Fruit fly (Drosophila melanogaster): Measurements from ENCODE around the gene Itgbn.

Gene Itgbn

DNA sequence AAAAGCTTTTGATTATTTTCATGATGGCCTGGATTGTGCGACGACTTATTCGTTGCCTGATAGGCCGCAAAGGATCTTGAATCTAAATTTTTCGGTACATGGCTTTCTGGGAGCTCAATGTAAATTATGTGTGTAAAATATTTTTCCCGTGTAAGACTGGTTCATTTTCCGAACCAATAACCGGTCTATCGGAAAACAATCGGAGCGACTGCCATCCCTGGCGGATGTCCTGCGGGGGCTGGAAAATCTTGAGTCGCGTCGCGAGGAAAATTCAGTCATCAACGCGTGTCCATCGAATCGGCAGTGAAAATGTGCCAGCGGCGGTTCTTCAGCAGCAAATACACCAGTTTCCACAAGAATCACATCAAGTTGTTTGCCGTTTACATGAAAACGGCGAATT, 51.5 kb downstream of the Itgbn start, which contains the start of the genes CG46307 and Nhe2 (continued):
- TF ChIP-seq Vsx1 (GFP tag; optimal IDR thresholded peaks at IDR 0.05) (no peak), lov (optimal IDR thresholded peaks at IDR 0.05) (no peak), lov (GFP tag; IDR thresholded peaks at IDR 0.05) (no peak), tap (tag; optimal IDR thresholded peaks at IDR 0.05) (no peak), CG32767 (GFP tag; IDR thresholded peaks at IDR 0.05) (no peak), H15 (GFP tag; IDR thresholded peaks at IDR 0.05) (no peak)

DNA sequence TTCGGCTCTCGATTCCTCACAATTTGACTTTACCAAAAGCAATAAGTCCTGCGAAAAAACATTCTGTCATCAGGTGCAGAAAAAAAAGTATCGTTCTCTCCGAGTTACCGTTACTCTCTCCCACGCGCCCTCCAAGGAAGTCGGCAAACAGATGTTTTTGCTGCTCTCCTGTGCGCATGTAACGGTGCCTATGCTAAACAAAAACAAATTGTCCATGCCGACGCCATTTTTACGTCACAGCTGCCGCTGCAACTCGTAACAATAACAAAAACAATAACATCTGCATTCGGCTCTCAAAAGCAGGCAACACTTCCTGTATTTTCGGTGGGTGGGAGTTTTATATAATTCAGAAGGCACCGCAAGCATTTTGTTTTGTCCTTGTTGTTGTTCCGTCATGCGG, 52.3 kb downstream of the Itgbn start:
- no peak for TF ChIP-seq Adf1 (GFP tag; IDR thresholded peaks at IDR 0.05)
- TF ChIP-seq twi (tag; optimal IDR thresholded peaks at IDR 0.05), result peak; percentile 82
- TF ChIP-seq dati (GFP tag; IDR thresholded peaks at IDR 0.05), result no peak
- TF ChIP-seq CG9609 (GFP tag; optimal IDR thresholded peaks at IDR 0.05), result no peak
- no peak for TF ChIP-seq CG10654 (GFP tag; optimal IDR thresholded peaks at IDR 0.05)
- TF ChIP-seq HmgZ (tag; optimal IDR thresholded peaks at IDR 0.05), result no peak
- no peak for TF ChIP-seq pho (GFP tag; optimal IDR thresholded peaks at IDR 0.05)
- TF ChIP-seq phol (tag; optimal IDR thresholded peaks at IDR 0.05), result peak; percentile 77
- TF ChIP-seq CG1603 (tag; optimal IDR thresholded peaks at IDR 0.05), result no peak
- TF ChIP-seq gcm (GFP tag; optimal IDR thresholded peaks at IDR 0.05), result no peak
- no peak for TF ChIP-seq scrt (GFP tag; optimal IDR thresholded peaks at IDR 0.05)
- no peak for TF ChIP-seq Ptx1 (GFP tag; IDR thresholded peaks at IDR 0.05)
- no peak for TF ChIP-seq klu (GFP tag; IDR thresholded peaks at IDR 0.05)
- TF ChIP-seq Atf-2 (GFP tag; optimal IDR thresholded peaks at IDR 0.05), result no peak
- peak in 1 of 2 experiments; percentile 13 for TF ChIP-seq Pdp1 (GFP tag; optimal IDR thresholded peaks at IDR 0.05)
- TF ChIP-seq Opbp (GFP tag; IDR thresholded peaks at IDR 0.05; ENCODE audit: partially characterized antibody), result no peak
- TF ChIP-seq Scr (GFP tag; IDR thresholded peaks at IDR 0.05; ENCODE audit: partially characterized antibody), result no peak
- TF ChIP-seq CG13296 (GFP tag; optimal IDR thresholded peaks at IDR 0.05), result no peak
- no peak for TF ChIP-seq lab (GFP tag; optimal IDR thresholded peaks at IDR 0.05)
- no peak for TF ChIP-seq cad (GFP tag; optimal IDR thresholded peaks at IDR 0.05)
- TF ChIP-seq chm (GFP tag; IDR thresholded peaks at IDR 0.05), result no peak
- TF ChIP-seq Sox102F (GFP tag; optimal IDR thresholded peaks at IDR 0.05), result no peak
- TF ChIP-seq exex (tag; optimal IDR thresholded peaks at IDR 0.05), result no peak
- no peak for TF ChIP-seq pan (optimal IDR thresholded peaks at IDR 0.05)
- TF ChIP-seq pan (GFP tag; optimal IDR thresholded peaks at IDR 0.05 in 1 of 2, IDR thresholded peaks at IDR 0.05 in 1 of 2), result no peak
- TF ChIP-seq org-1 (GFP tag; optimal IDR thresholded peaks at IDR 0.05), result no peak
- TF ChIP-seq slbo (GFP tag; IDR thresholded peaks at IDR 0.05), result no peak
- no peak for TF ChIP-seq B-H2 (GFP tag; optimal IDR thresholded peaks at IDR 0.05)
- TF ChIP-seq CG10543 (GFP tag; optimal IDR thresholded peaks at IDR 0.05), result no peak
- peak; percentile 27; the same call in 1 of the 3 replicates for TF ChIP-seq CG34422 (GFP tag; IDR thresholded peaks at IDR 0.05)
- no peak for TF ChIP-seq vvl (GFP tag; IDR thresholded peaks at IDR 0.05)
- TF ChIP-seq ci (GFP tag; IDR thresholded peaks at IDR 0.05), result no peak
- TF ChIP-seq CG5245 (GFP tag; optimal IDR thresholded peaks at IDR 0.05), result no peak
- TF ChIP-seq stc (GFP tag; IDR thresholded peaks at IDR 0.05), result no peak
- TF ChIP-seq fru (optimal IDR thresholded peaks at IDR 0.05), result no peak
- no peak for TF ChIP-seq CG12236 (GFP tag; optimal IDR thresholded peaks at IDR 0.05)
- TF ChIP-seq CG2120 (GFP tag; optimal IDR thresholded peaks at IDR 0.05), result no peak
- TF ChIP-seq row (GFP tag; IDR thresholded peaks at IDR 0.05), result no peak
- TF ChIP-seq cas (GFP tag; IDR thresholded peaks at IDR 0.05), result no peak
- TF ChIP-seq dimm (GFP tag; IDR thresholded peaks at IDR 0.05), result no peak
- no peak for TF ChIP-seq shn (GFP tag; optimal IDR thresholded peaks at IDR 0.05)
- TF ChIP-seq pita (GFP tag; optimal IDR thresholded peaks at IDR 0.05), result no peak
- no peak for TF ChIP-seq CG8290 (GFP tag; optimal IDR thresholded peaks at IDR 0.05)
- TF ChIP-seq CG8290 (tag; optimal IDR thresholded peaks at IDR 0.05), result peak in 1 of 2 experiments; percentile 52
- TF ChIP-seq dm (GFP tag; optimal IDR thresholded peaks at IDR 0.05), result no peak
- no peak for TF ChIP-seq disco-r (GFP tag; optimal IDR thresholded peaks at IDR 0.05)
- TF ChIP-seq dmrt99B (tag; optimal IDR thresholded peaks at IDR 0.05), result no peak

Data from whole organism, embryonic.